Worm (Caenorhabditis elegans) whole organism, L4/young adult: ENCODE results near the gene twk-11.

Experiments
- W03F9.2 ChIP-seq: fragments of 150-350 bp; optimal IDR thresholded peaks from 2 replicates; lab custom pipeline; 2014; ENCODE audit warnings: missing biosample characterization, missing genetic modification characterization
- him-1 ChIP-seq: sonication (generic microtip); optimal IDR thresholded peaks from 2 replicates; lab custom pipeline; 2016; ENCODE audit warnings: missing genotype, missing genetic modification reagents, missing genetic modification characterization, missing compliant biosample characterization

DNA sequence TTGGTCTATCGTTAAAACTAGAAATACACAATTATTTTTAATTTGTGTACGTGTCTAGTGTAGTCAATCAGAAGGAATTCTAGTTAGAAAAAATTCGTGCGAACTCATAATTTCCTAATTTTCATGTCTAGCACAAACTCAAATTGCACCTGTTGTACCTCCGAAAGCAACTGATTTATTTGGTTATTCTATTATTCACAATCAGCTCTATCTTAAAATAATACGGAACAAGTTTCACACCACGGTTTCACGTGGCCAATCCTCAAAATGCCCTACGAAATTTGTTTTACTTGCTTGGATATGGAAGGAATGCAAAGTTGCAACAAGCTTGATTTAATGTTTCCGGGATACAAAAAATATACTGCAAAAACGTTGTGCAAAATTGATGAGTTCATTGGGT, 23.8 kb downstream of the twk-11 start, which contains the start of gene srw-127:
- no peak for TF ChIP-seq him-1 (tag; lab: Kevin White, UChicago)
- no peak for TF ChIP-seq W03F9.2 (tag; lab: Kevin White, UChicago)
